Fruit fly (Drosophila melanogaster) whole organism, embryonic: ENCODE data around the gene RpL36.

ENCODE experiments used
- B-H2 ChIP-seq: fragments of 200-800 bp; sonication (Bioruptor generic); optimal IDR thresholded peaks from 2 replicates; lab custom pipeline; 2018; ENCODE audit warnings: missing biosample characterization, mild to moderate bottlenecking, missing genetic modification characterization
- CG10431 ChIP-seq: fragments of 200-800 bp; sonication (Bioruptor generic); optimal IDR thresholded peaks from 3 replicates; lab custom pipeline; 2018; ENCODE audit warnings: missing biosample characterization, mild to moderate bottlenecking, missing genetic modification characterization
- CG11504 ChIP-seq: fragments of 200-800 bp; sonication (Bioruptor generic); optimal IDR thresholded peaks from 3 replicates; lab custom pipeline; 2019; ENCODE audit warnings: missing biosample characterization, mild to moderate bottlenecking, missing genetic modification characterization, moderate library complexity
- CG12236 ChIP-seq: fragments of 200-800 bp; sonication (Bioruptor generic); optimal IDR thresholded peaks from 2 replicates; lab custom pipeline; 2016; ENCODE audit warnings: missing biosample characterization, missing genetic modification characterization
- CG12769 ChIP-seq: fragments of 200-800 bp; sonication (Bioruptor generic); optimal IDR thresholded peaks from 2 replicates; lab custom pipeline; 2019; ENCODE audit warnings: missing biosample characterization, mild to moderate bottlenecking, missing genetic modification characterization, moderate library complexity
- CG13775 ChIP-seq: fragments of 200-800 bp; sonication (Bioruptor generic); optimal IDR thresholded peaks from 3 replicates; lab custom pipeline; 2017; ENCODE audit warnings: missing biosample characterization, mild to moderate bottlenecking, missing genetic modification characterization
- CG14860 ChIP-seq: fragments of 200-800 bp; sonication (Bioruptor generic); IDR thresholded peaks from 3 replicates; pipeline ENCODE4 v1.3.6; 2022; ENCODE audit warnings: missing biosample characterization, missing genetic modification characterization; ENCODE audit not compliant: partially characterized antibody
- CG16779 ChIP-seq: fragments of 200-800 bp; sonication (Bioruptor generic); IDR thresholded peaks from 2 replicates; pipeline ENCODE4 v1.3.6; 2022; ENCODE audit warnings: missing biosample characterization, missing genetic modification characterization
- CG16815 ChIP-seq: fragments of 200-800 bp; sonication (Bioruptor generic); optimal IDR thresholded peaks from 3 replicates; lab custom pipeline; 2017; ENCODE audit warnings: missing biosample characterization, mild to moderate bottlenecking, missing genetic modification characterization
- CG17612 ChIP-seq: fragments of 200-800 bp; sonication (Bioruptor generic); IDR thresholded peaks from 2 replicates; pipeline ENCODE4 v1.3.6; 2022; ENCODE audit warnings: missing biosample characterization, missing genetic modification characterization
- CG30020 ChIP-seq: fragments of 200-800 bp; optimal IDR thresholded peaks from 2 replicates; lab custom pipeline; 2019; ENCODE audit warnings: missing biosample characterization, mild to moderate bottlenecking, missing genetic modification characterization, moderate library complexity
- CG31388 ChIP-seq: fragments of 200-800 bp; sonication (Bioruptor generic); optimal IDR thresholded peaks from 2 replicates; lab custom pipeline; 2016; ENCODE audit warnings: missing biosample characterization, missing genetic modification characterization
- CG34224 ChIP-seq: fragments of 200-800 bp; sonication (Bioruptor generic); IDR thresholded peaks from 3 replicates; pipeline ENCODE4 v1.3.6; 2022; ENCODE audit warnings: missing biosample characterization, missing genetic modification characterization; ENCODE audit not compliant: partially characterized antibody
- CG3726 ChIP-seq: fragments of 200-800 bp; sonication (Bioruptor generic); IDR thresholded peaks from 3 replicates; pipeline ENCODE4, ENCODE4 v1.3.6; 2022; ENCODE audit warnings: missing biosample characterization, missing genetic modification characterization
- CG3847 ChIP-seq: fragments of 200-800 bp; sonication (Bioruptor generic); IDR thresholded peaks from 2 replicates; pipeline ENCODE4 v1.3.6; 2022; ENCODE audit warnings: missing biosample characterization, missing genetic modification characterization
- CG4424 ChIP-seq: fragments of 200-800 bp; sonication (Bioruptor generic); optimal IDR thresholded peaks from 3 replicates; lab custom pipeline; 2016; ENCODE audit warnings: missing biosample characterization, missing genetic modification characterization
- CG4707 ChIP-seq: fragments of 200-800 bp; sonication (Bioruptor generic); optimal IDR thresholded peaks from 2 replicates; lab custom pipeline; 2018; ENCODE audit warnings: missing biosample characterization, mild to moderate bottlenecking, missing genetic modification characterization, moderate library complexity
- CG7987 ChIP-seq: fragments of 200-800 bp; sonication (Bioruptor generic); optimal IDR thresholded peaks from 2 replicates; lab custom pipeline; 2018; ENCODE audit warnings: missing biosample characterization, mild to moderate bottlenecking, missing genetic modification characterization, moderate library complexity
- CG8359 ChIP-seq: fragments of 200-800 bp; sonication (Bioruptor generic); optimal IDR thresholded peaks from 2 replicates; lab custom pipeline; 2017; ENCODE audit warnings: missing biosample characterization, mild to moderate bottlenecking, missing genetic modification characterization, borderline replicate concordance
- CG9727 ChIP-seq: fragments of 200-800 bp; sonication (Bioruptor generic); optimal IDR thresholded peaks from 3 replicates; lab custom pipeline; 2017; ENCODE audit warnings: missing biosample characterization, mild to moderate bottlenecking, missing genetic modification characterization
- Chrac-16 ChIP-seq: fragments of 200-800 bp; sonication (Bioruptor generic); optimal IDR thresholded peaks from 3 replicates; lab custom pipeline; 2016; ENCODE audit warnings: missing biosample characterization, missing genetic modification characterization
- Dip2 ChIP-seq: fragments of 200-800 bp; sonication (Bioruptor generic); IDR thresholded peaks from 2 replicates; pipeline ENCODE4 v1.3.6; 2022; ENCODE audit warnings: missing biosample characterization, missing genetic modification characterization
- Dll ChIP-seq: fragments of 200-800 bp; sonication (Bioruptor generic); IDR thresholded peaks from 4 replicates; pipeline ENCODE4 v1.3.6; 2022; ENCODE audit warnings: missing biosample characterization, missing genetic modification characterization; ENCODE audit not compliant: partially characterized antibody
- HmgD ChIP-seq: fragments of 200-800 bp; sonication (Bioruptor generic); optimal IDR thresholded peaks from 3 replicates; lab custom pipeline; 2016; ENCODE audit warnings: missing biosample characterization, missing genetic modification characterization
- HmgZ ChIP-seq: fragments of 200-800 bp; sonication (Bioruptor generic); optimal IDR thresholded peaks from 2 replicates; lab custom pipeline; 2018; ENCODE audit warnings: missing biosample characterization, mild to moderate bottlenecking, missing genetic modification characterization
- Hr51 ChIP-seq, 2 experiments: fragments of 200-800 bp; sonication (Bioruptor generic); optimal IDR thresholded peaks; 2 replicates in 1 of 2; 3 replicates in 1 of 2; lab custom pipeline; 2016 to 2018; ENCODE audit warnings: missing biosample characterization in 2 of 2, missing genetic modification characterization in 2 of 2, mild to moderate bottlenecking in 1 of 2, moderate library complexity in 1 of 2
- Lhr ChIP-seq: fragments of 200-800 bp; sonication (Bioruptor generic); optimal IDR thresholded peaks from 3 replicates; lab custom pipeline; 2017; ENCODE audit warnings: mild to moderate bottlenecking, missing biosample characterization, missing genetic modification reagents, missing genetic modification characterization
- Myb ChIP-seq: fragments of 200-800 bp; sonication (Bioruptor generic); optimal IDR thresholded peaks from 2 replicates; lab custom pipeline; 2016; ENCODE audit warnings: missing biosample characterization, missing genetic modification characterization
- NC2β ChIP-seq: fragments of 200-800 bp; sonication (Bioruptor generic); optimal IDR thresholded peaks from 2 replicates; lab custom pipeline; 2016; ENCODE audit warnings: missing biosample characterization, missing genetic modification characterization
- ara ChIP-seq: fragments of 200-800 bp; sonication (Bioruptor generic); IDR thresholded peaks from 2 replicates; pipeline ENCODE4 v1.3.6; 2022; ENCODE audit warnings: missing biosample characterization, missing genetic modification characterization
- bcd ChIP-seq: fragments of 200-800 bp; sonication (Bioruptor generic); optimal IDR thresholded peaks from 2 replicates; lab custom pipeline; 2017; ENCODE audit warnings: missing biosample characterization, mild to moderate bottlenecking, missing genetic modification characterization
- br ChIP-seq: fragments of >200 bp; optimal IDR thresholded peaks from 2 replicates; lab custom pipeline; 2017
- eve ChIP-seq, 2 experiments: fragments of >200 bp; optimal IDR thresholded peaks; 2 replicates each; lab custom pipeline; 2017; ENCODE audit warnings: missing biosample characterization in 2 of 2, missing genetic modification characterization in 2 of 2
- eyg ChIP-seq: fragments of 200-800 bp; sonication (Bioruptor generic); optimal IDR thresholded peaks from 3 replicates; lab custom pipeline; 2016; ENCODE audit warnings: missing biosample characterization, missing genetic modification characterization
- gro ChIP-seq: fragments of 200-800 bp; sonication (Bioruptor generic); optimal IDR thresholded peaks from 2 replicates; lab custom pipeline; 2016; ENCODE audit warnings: missing biosample characterization, missing genetic modification characterization
- ham ChIP-seq: fragments of 200-800 bp; sonication (Bioruptor generic); IDR thresholded peaks from 2 replicates; pipeline ENCODE4 v1.3.6; 2022; ENCODE audit warnings: missing biosample characterization, missing genetic modification characterization
- hkb ChIP-seq, 2 experiments: fragments of 200-800 bp in 1 of 2; fragments of >200 bp in 1 of 2; sonication (Bioruptor generic) in 1 of 2; IDR thresholded peaks in 1 of 2; optimal IDR thresholded peaks in 1 of 2; 2 replicates each; pipeline versions ENCODE4 v1.3.6 to Lab custom; 2017 to 2022; ENCODE audit warnings: missing biosample characterization in 1 of 2, missing genetic modification characterization in 1 of 2
- ind ChIP-seq: fragments of 200-800 bp; sonication (Bioruptor generic); optimal IDR thresholded peaks from 3 replicates; lab custom pipeline; 2016; ENCODE audit warnings: missing biosample characterization, missing genetic modification characterization
- lilli ChIP-seq: fragments of 200-800 bp; sonication (Bioruptor generic); optimal IDR thresholded peaks from 3 replicates; lab custom pipeline; 2016; ENCODE audit warnings: missing biosample characterization, missing genetic modification characterization
- lov ChIP-seq, 2 experiments: fragments of 200-800 bp in 1 of 2; fragments of >200 bp in 1 of 2; sonication (Bioruptor generic) in 1 of 2; IDR thresholded peaks in 1 of 2; optimal IDR thresholded peaks in 1 of 2; 2 replicates in 1 of 2; 3 replicates in 1 of 2; pipeline versions ENCODE4 v1.3.6 to Lab custom; 2017 to 2022; ENCODE audit warnings: missing biosample characterization in 1 of 2, missing genetic modification characterization in 1 of 2
- nmo ChIP-seq: fragments of 200-800 bp; sonication (Bioruptor generic); optimal IDR thresholded peaks from 2 replicates; lab custom pipeline; 2018; ENCODE audit warnings: missing biosample characterization, mild to moderate bottlenecking, missing genetic modification characterization, moderate library complexity
- pan ChIP-seq, 4 experiments: fragments of >200 bp in 3 of 4; fragments of 200-800 bp in 1 of 4; sonication (Bioruptor generic) in 1 of 4; optimal IDR thresholded peaks in 3 of 4; IDR thresholded peaks in 1 of 4; 2 replicates each; pipeline versions ENCODE4 v1.3.6 to Lab custom; 2017 to 2022; ENCODE audit warnings: missing biosample characterization in 2 of 4, missing genetic modification characterization in 2 of 4, mixed read lengths in 1 of 4
- pfk ChIP-seq: fragments of 200-800 bp; sonication (Bioruptor generic); optimal IDR thresholded peaks from 2 replicates; lab custom pipeline; 2018; ENCODE audit warnings: missing biosample characterization, mild to moderate bottlenecking, missing genetic modification characterization, moderate library complexity
- psq ChIP-seq: fragments of 200-800 bp; sonication (Bioruptor generic); optimal IDR thresholded peaks from 2 replicates; lab custom pipeline; 2017; ENCODE audit warnings: missing biosample characterization, missing genetic modification characterization
- sens ChIP-seq: fragments of 200-800 bp; sonication (Bioruptor generic); peaks from one replicate; lab custom pipeline; 2016; ENCODE audit warnings: missing biosample characterization, missing genetic modification characterization
- stwl ChIP-seq: fragments of 200-800 bp; sonication (Bioruptor generic); optimal IDR thresholded peaks from 3 replicates; lab custom pipeline; 2018; ENCODE audit warnings: missing biosample characterization, mild to moderate bottlenecking, missing genetic modification characterization, moderate library complexity
- tgo ChIP-seq: fragments of 200-800 bp; sonication (Bioruptor generic); IDR thresholded peaks from 3 replicates; pipeline ENCODE4 v1.3.6; 2022; ENCODE audit warnings: missing biosample characterization, missing genetic modification characterization
- tin ChIP-seq: fragments of 200-800 bp; sonication (Bioruptor generic); optimal IDR thresholded peaks from 3 replicates; lab custom pipeline; 2016; ENCODE audit warnings: missing biosample characterization, missing genetic modification characterization
- tup ChIP-seq: fragments of 200-800 bp; sonication (Bioruptor generic); optimal IDR thresholded peaks from 2 replicates; lab custom pipeline; 2016; ENCODE audit warnings: missing biosample characterization, mild to moderate bottlenecking, missing genetic modification characterization, moderate library complexity

The RpL36 gene

dm6 chrX:635495-636142 is 6.3 kb upstream of the RpL36 start, which contains the start of gene Dredd (continued):
- TF ChIP-seq nmo, result peak; percentile 26
- TF ChIP-seq CG11504 (tag; lab: Kevin White, UChicago), result no peak
- TF ChIP-seq HmgZ (tag; lab: Kevin White, UChicago), result no peak
- TF ChIP-seq CG34224 (GFP tag; lab: Robert Waterston, UW), result peak; percentile 84; the same call in 2 of the 3 replicates
- no peak for TF ChIP-seq ara (GFP tag; lab: Robert Waterston, UW)
- no peak for TF ChIP-seq Hr51 (GFP tag; optimal IDR thresholded peaks at IDR 0.05; lab: Kevin White, UChicago)
- TF ChIP-seq ind (GFP tag; lab: Kevin White, UChicago), result no peak
- peak; percentile 93 for TF ChIP-seq Dll (GFP tag; lab: Robert Waterston, UW)
- TF ChIP-seq NC2β (GFP tag; lab: Kevin White, UChicago), result no peak
- TF ChIP-seq Myb (GFP tag; lab: Kevin White, UChicago), result peak; percentile 24
- no peak for TF ChIP-seq CG16815 (GFP tag; lab: Kevin White, UChicago)
- TF ChIP-seq Chrac-16 (GFP tag; lab: Kevin White, UChicago), result no peak
- TF ChIP-seq CG10431, result no peak
- TF ChIP-seq psq (GFP tag; lab: Kevin White, UChicago), result no peak
- no peak for TF ChIP-seq ham (GFP tag; lab: Robert Waterston, UW)
- no peak for TF ChIP-seq hkb (optimal IDR thresholded peaks at IDR 0.05; lab: Kevin White, UChicago)
- no peak for TF ChIP-seq hkb (GFP tag; IDR thresholded peaks at IDR 0.05; lab: Robert Waterston, UW)
- TF ChIP-seq br (lab: Kevin White, UChicago), result no peak
- no peak for TF ChIP-seq CG4707 (GFP tag; lab: Kevin White, UChicago)
- no peak for TF ChIP-seq CG4424 (GFP tag; lab: Kevin White, UChicago)
- peak; percentile 95 for TF ChIP-seq CG14860 (GFP tag; lab: Robert Waterston, UW)
- TF ChIP-seq CG31388, result no peak
- TF ChIP-seq CG3726 (GFP tag; lab: Robert Waterston, UW), result no peak
- TF ChIP-seq pan (optimal IDR thresholded peaks at IDR 0.05; lab: Kevin White, UChicago), result no peak
- no peak for TF ChIP-seq pan (GFP tag; optimal IDR thresholded peaks at IDR 0.05 in 1 of 2, IDR thresholded peaks at IDR 0.05 in 1 of 2)
- TF ChIP-seq Lhr (GFP tag; lab: Kevin White, UChicago), result peak; percentile 27
- TF ChIP-seq CG16779, result no peak
- no peak for TF ChIP-seq lov (optimal IDR thresholded peaks at IDR 0.05; lab: Kevin White, UChicago)
- TF ChIP-seq lov (GFP tag; IDR thresholded peaks at IDR 0.05; lab: Robert Waterston, UW), result no peak
- TF ChIP-seq tup (GFP tag; lab: Kevin White, UChicago), result no peak
- no peak for TF ChIP-seq tgo (GFP tag; lab: Robert Waterston, UW)
- no peak for TF ChIP-seq CG8359 (GFP tag; lab: Kevin White, UChicago)
- peak; percentile 20 for TF ChIP-seq gro (GFP tag; lab: Kevin White, UChicago)
- TF ChIP-seq CG12236 (GFP tag; lab: Kevin White, UChicago), result no peak
- peak; percentile 40 for TF ChIP-seq CG30020 (tag; lab: Kevin White, UChicago)
- no peak for TF ChIP-seq B-H2 (GFP tag; lab: Kevin White, UChicago)
- peak; percentile 43 for TF ChIP-seq stwl (tag; lab: Kevin White, UChicago)
- no peak for TF ChIP-seq CG3847
- TF ChIP-seq eve (GFP tag; optimal IDR thresholded peaks at IDR 0.05; lab: Kevin White, UChicago), result no peak
- TF ChIP-seq HmgD, result no peak
- no peak for TF ChIP-seq CG17612
- TF ChIP-seq lilli (GFP tag; lab: Kevin White, UChicago), result peak; percentile 38
- TF ChIP-seq CG13775 (GFP tag; lab: Kevin White, UChicago), result no peak
- no peak for TF ChIP-seq CG12769
- no peak for TF ChIP-seq CG7987 (GFP tag; lab: Kevin White, UChicago)
- TF ChIP-seq CG9727 (GFP tag; lab: Kevin White, UChicago), result peak; percentile 2
- TF ChIP-seq pfk (GFP tag; lab: Kevin White, UChicago), result no peak
- TF ChIP-seq Dip2 (GFP tag; lab: Robert Waterston, UW), result no peak
- TF ChIP-seq eyg (GFP tag; lab: Kevin White, UChicago), result no peak
- TF ChIP-seq bcd, result no peak
- TF ChIP-seq tin (GFP tag; lab: Kevin White, UChicago), result no peak
- peak; percentile 76 for TF ChIP-seq sens (GFP tag; lab: Kevin White, UChicago)
